Fruit fly (Drosophila melanogaster): ENCODE results near the gene sowah.

Gene sowah

DNA sequence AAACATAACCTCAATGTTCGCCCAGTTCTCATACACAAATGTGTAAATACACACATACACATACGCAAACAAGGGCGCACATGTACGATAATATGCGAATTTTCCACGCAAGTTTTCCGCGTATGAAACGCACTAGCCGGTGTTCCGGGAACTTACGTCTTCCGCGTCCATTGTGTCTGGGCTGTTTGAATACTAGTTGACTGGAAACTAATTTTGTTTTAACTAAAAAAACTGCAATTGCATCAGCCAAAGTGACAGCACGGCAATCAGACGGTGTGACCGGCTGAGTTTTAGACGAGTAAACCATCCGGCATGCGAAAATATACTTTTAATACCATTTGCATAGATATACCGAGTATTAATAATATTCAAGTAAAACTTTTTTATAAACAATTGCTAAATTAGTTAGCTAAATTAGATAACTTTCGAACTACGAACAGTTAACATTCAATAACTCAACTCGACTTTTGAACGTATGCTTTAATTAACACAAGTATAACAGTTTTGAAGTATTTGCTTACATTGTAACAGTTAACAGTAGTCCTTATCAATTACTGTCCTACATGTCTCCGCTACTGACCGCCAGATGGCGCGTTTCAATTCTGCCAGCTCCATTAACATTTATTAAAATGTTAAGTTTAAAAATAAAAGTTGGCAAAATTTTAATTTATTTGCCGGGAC is 45.8 kb downstream of the sowah start, which contains the start of gene eIF2beta (continued):
- peak; percentile 42 for TF ChIP-seq CG11504 (tag; optimal IDR thresholded peaks at IDR 0.05)
- TF ChIP-seq CG16815 (GFP tag; optimal IDR thresholded peaks at IDR 0.05), result no peak
- no peak for TF ChIP-seq ro (GFP tag; IDR thresholded peaks at IDR 0.05)
- peak; percentile 75 for TF ChIP-seq pzg (GFP tag; optimal IDR thresholded peaks at IDR 0.05)
- TF ChIP-seq dimm (GFP tag; IDR thresholded peaks at IDR 0.05), result no peak
- TF ChIP-seq Lpt (GFP tag; optimal IDR thresholded peaks at IDR 0.05), result no peak
- 0 out of 3 replicates have a peak, but pooled peaks have one; percentile 39 for TF ChIP-seq gce (GFP tag; IDR thresholded peaks at IDR 0.05)
- TF ChIP-seq CG13894 (tag; optimal IDR thresholded peaks at IDR 0.05), result no peak
- no peak for TF ChIP-seq CG8290 (GFP tag; optimal IDR thresholded peaks at IDR 0.05)
- TF ChIP-seq CG8290 (tag; optimal IDR thresholded peaks at IDR 0.05), result peak in 1 of 2 experiments; percentile 42
- no peak for TF ChIP-seq zfh1 (GFP tag; IDR thresholded peaks at IDR 0.05)
- TF ChIP-seq bigmax (GFP tag; optimal IDR thresholded peaks at IDR 0.05), result peak; percentile 100
- no peak for TF ChIP-seq Scr (GFP tag; IDR thresholded peaks at IDR 0.05; ENCODE audit: partially characterized antibody)
- no peak for TF ChIP-seq CG16813 (GFP tag; IDR thresholded peaks at IDR 0.05; ENCODE audit: partially characterized antibody)
- peak; percentile 8 for TF ChIP-seq Jarid2 (GFP tag; optimal IDR thresholded peaks at IDR 0.05)
- TF ChIP-seq Xrp1 (GFP tag; IDR thresholded peaks at IDR 0.05), result peak; percentile 24; the same call in 1 of the 2 replicates
- no peak for TF ChIP-seq CG14667 (GFP tag; IDR thresholded peaks at IDR 0.05)
- TF ChIP-seq Nf-YC (tag; optimal IDR thresholded peaks at IDR 0.05), result peak; percentile 41
- TF ChIP-seq pnt (GFP tag; optimal IDR thresholded peaks at IDR 0.05), result no peak
- TF ChIP-seq Gug (GFP tag; IDR thresholded peaks at IDR 0.05), result no peak
- no peak for TF ChIP-seq CG5953 (GFP tag; IDR thresholded peaks at IDR 0.05)
- TF ChIP-seq dan (GFP tag; IDR thresholded peaks at IDR 0.05), result no peak
- TF ChIP-seq ase (GFP tag; IDR thresholded peaks at IDR 0.05), result no peak; the same call in 2 of the 3 replicates
- TF ChIP-seq CG3726 (GFP tag; IDR thresholded peaks at IDR 0.05), result no peak
- TF ChIP-seq Nf-YB (GFP tag; optimal IDR thresholded peaks at IDR 0.05), result no peak
- peak; percentile 18 for TF ChIP-seq CG15696 (tag; optimal IDR thresholded peaks at IDR 0.05)
- no peak for TF ChIP-seq CG3065 (GFP tag; optimal IDR thresholded peaks at IDR 0.05)
- TF ChIP-seq CG4617 (GFP tag; optimal IDR thresholded peaks at IDR 0.05; ENCODE audit: borderline replicate concordance), result peak; percentile 64
- TF ChIP-seq so (GFP tag; IDR thresholded peaks at IDR 0.05), result 0 out of 3 replicates have a peak, but pooled peaks have one; percentile 35
- TF ChIP-seq CG6813 (GFP tag; optimal IDR thresholded peaks at IDR 0.05), result peak; percentile 38
- peak; percentile 6 for TF ChIP-seq CG13624 (GFP tag; optimal IDR thresholded peaks at IDR 0.05)
- TF ChIP-seq CG18476 (GFP tag; optimal IDR thresholded peaks at IDR 0.05), result peak; percentile 41
- TF ChIP-seq Drgx (GFP tag; IDR thresholded peaks at IDR 0.05), result no peak
- no peak for TF ChIP-seq CG10274 (GFP tag; optimal IDR thresholded peaks at IDR 0.05)
- no peak for TF ChIP-seq TFAM (GFP tag; optimal IDR thresholded peaks at IDR 0.05)
- TF ChIP-seq CG34422 (GFP tag; IDR thresholded peaks at IDR 0.05), result peak; percentile 85; the same call in 1 of the 3 replicates
- TF ChIP-seq Sry-δ (GFP tag; optimal IDR thresholded peaks at IDR 0.05), result no peak
- peak; percentile 95 for TF ChIP-seq CTCF (GFP tag; optimal IDR thresholded peaks at IDR 0.05)
- TF ChIP-seq caup (GFP tag; optimal IDR thresholded peaks at IDR 0.05; ENCODE audit: severe bottlenecking), result peak; percentile 16
- no peak for TF ChIP-seq CG33213 (GFP tag; optimal IDR thresholded peaks at IDR 0.05)
- TF ChIP-seq nau (GFP tag; optimal IDR thresholded peaks at IDR 0.05), result peak; percentile 38
- TF ChIP-seq vvl (GFP tag; IDR thresholded peaks at IDR 0.05), result peak; percentile 47; the same call in 1 of the 2 replicates
- TF ChIP-seq CG2202 (tag; optimal IDR thresholded peaks at IDR 0.05), result peak; percentile 20
- TF ChIP-seq eve (GFP tag; optimal IDR thresholded peaks at IDR 0.05), result no peak
- no peak for TF ChIP-seq tll (GFP tag; optimal IDR thresholded peaks at IDR 0.05)
- peak; percentile 56 for TF ChIP-seq Sox100B (GFP tag; optimal IDR thresholded peaks at IDR 0.05)
- no peak for TF ChIP-seq ato (GFP tag; IDR thresholded peaks at IDR 0.05; ENCODE audit: partially characterized antibody)
- TF ChIP-seq CG8388 (GFP tag; optimal IDR thresholded peaks at IDR 0.05), result no peak
- TF ChIP-seq jing (GFP tag; optimal IDR thresholded peaks at IDR 0.05), result no peak
- TF ChIP-seq unpg (GFP tag; optimal IDR thresholded peaks at IDR 0.05), result no peak
